Worm (Caenorhabditis elegans): Measurements from ENCODE around the gene pfk-1.1.

The pfk-1.1 gene

DNA sequence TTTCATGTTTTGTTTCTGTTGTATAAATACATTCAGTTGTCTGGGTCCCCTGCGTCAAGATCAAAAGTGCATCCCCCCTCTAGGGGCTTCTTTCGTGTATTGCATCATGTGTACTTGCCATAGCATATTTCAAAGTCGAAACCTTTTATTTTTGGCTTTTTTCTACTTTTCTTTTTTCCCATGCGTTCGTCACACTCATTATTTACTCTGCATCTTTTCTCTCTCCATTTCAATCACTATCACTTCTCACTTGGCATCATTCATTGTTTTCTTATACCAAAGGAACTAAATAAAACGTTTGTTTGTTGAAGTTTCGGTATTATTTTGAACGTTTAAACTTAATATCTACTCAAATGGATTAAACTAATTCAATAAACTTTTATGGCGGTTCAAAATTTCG lies 1.1 kb upstream of the pfk-1.1 start:
- no peak for TF ChIP-seq lin-11 (tag; optimal IDR thresholded peaks at IDR 0.05)
- no peak for TF ChIP-seq ceh-30 (tag; optimal IDR thresholded peaks at IDR 0.05)
- no peak for TF ChIP-seq odd-2 (tag; optimal IDR thresholded peaks at IDR 0.05)
- no peak for TF ChIP-seq tbx-7 (tag; optimal IDR thresholded peaks at IDR 0.05)
- no peak for TF ChIP-seq dve-1 (tag; optimal IDR thresholded peaks at IDR 0.05)
- no peak for TF ChIP-seq pax-1 (tag; optimal IDR thresholded peaks at IDR 0.05)

DNA sequence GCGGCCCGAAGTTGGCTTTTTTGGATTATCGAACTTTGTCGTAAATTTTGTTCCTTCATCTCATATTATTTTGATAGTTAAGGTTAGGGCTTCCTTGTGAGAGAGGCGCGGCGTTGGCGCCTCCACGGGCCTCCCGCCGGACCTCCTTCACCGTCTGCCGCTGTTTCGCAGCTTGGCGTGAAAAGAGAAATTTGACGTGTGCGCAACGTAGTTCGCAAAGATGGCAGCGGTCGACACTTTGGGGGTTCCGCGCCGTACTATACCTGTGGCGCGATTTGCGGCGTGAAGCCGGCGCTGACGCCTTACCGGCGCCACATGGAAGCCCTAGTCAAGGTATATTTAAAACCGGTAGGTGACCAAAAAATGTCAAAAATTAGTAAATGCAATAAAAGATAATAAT lies 1.7 kb downstream of the pfk-1.1 start:
- TF ChIP-seq npax-4 (tag; optimal IDR thresholded peaks at IDR 0.05) (no peak), elt-4 (tag; optimal IDR thresholded peaks at IDR 0.05) (no peak), hlh-30 (tag; optimal IDR thresholded peaks at IDR 0.05; ENCODE audit: insufficient read depth) (no peak), fkh-6 (tag; optimal IDR thresholded peaks at IDR 0.05) (no peak), mec-3 (tag; optimal IDR thresholded peaks at IDR 0.05; ENCODE audit: borderline replicate concordance) (no peak)

DNA sequence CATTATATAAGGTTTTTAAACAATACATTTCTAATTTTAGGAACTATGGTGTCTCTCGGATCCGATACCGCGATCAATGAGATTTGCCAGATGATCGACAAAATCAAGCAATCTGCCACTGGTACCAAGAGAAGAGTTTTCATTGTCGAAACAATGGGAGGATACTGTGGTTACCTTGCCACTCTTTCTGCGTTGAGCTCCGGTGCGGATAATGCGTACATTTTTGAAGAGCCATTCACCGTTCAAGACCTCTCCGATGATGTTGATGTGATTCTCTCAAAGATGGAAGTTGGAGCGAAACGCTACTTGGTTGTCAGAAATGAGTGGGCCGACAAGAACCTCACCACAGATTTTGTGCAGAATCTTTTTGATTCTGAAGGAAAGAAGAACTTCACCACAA lies 2.9 kb downstream of the pfk-1.1 start:
- no peak for TF ChIP-seq ceh-48 (tag; optimal IDR thresholded peaks at IDR 0.05)
- TF ChIP-seq hlh-13 (GFP tag; optimal IDR thresholded peaks at IDR 0.05): no peak
- no peak for TF ChIP-seq ceh-45 (GFP tag; IDR thresholded peaks at IDR 0.05)
- TF ChIP-seq ceh-6 (GFP tag; optimal IDR thresholded peaks at IDR 0.05): no peak
- no peak for TF ChIP-seq dve-1 (tag; optimal IDR thresholded peaks at IDR 0.05)
- TF ChIP-seq fax-1 (tag; optimal IDR thresholded peaks at IDR 0.05): no peak
- no peak for TF ChIP-seq ceh-34 (tag; optimal IDR thresholded peaks at IDR 0.05)
- no peak for TF ChIP-seq K09A11.1 (tag; optimal IDR thresholded peaks at IDR 0.05; ENCODE audit: insufficient read depth)
- TF ChIP-seq dmd-4 (tag; optimal IDR thresholded peaks at IDR 0.05; ENCODE audit: borderline replicate concordance): no peak

DNA sequence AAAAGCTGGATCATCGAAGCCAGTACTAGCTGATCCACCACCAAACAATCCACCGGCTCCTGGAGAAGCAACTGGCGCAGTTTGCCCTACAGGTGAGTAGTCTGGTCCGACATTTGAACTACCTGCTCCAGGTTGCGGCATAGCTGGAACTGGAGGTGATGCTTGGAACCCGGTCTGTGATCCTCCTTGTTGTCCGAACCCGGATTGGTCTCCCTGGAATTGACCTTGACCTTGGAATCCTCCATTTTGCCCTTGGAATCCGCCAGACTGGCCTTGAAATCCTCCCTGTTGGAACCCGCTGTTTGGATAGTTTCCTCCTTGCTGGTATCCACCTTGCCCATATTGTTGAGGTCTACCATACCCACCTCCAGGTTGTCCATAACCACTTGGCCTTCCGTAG lies 5.3 kb downstream of the pfk-1.1 start:
- TF ChIP-seq sox-2 (GFP tag; IDR thresholded peaks at IDR 0.05) (no peak), ceh-34 (tag; optimal IDR thresholded peaks at IDR 0.05) (no peak), eyg-1 (tag; optimal IDR thresholded peaks at IDR 0.05) (no peak), pha-4 (tag; optimal IDR thresholded peaks at IDR 0.05) (no peak), F13H6.1 (tag; optimal IDR thresholded peaks at IDR 0.05) (no peak)

DNA sequence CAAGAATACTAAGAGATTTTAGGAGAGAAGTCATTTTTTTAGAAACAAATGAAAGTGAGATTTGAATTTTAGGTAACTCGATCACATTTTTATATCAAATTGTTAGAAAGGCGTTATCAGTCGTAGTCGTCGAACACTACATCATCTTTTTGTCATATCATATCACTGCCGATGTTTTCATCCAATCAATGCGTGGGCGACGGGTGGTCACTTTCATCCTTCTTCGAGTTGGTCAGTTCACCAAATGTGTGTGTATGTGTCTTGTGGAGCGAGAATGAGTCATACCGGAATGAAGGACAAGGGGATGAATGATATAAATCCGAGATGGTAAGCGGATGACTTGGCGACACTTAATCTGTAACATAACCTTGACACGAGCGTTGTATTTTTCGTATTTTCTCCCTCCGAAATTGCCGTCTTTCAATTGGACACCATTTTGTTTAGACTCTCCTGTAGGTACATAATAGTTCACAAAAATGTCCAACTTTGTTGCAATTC lies 5.9 kb downstream of the pfk-1.1 start, which contains the start of the genes Y41G9A.10 and Y41G9A.5:
TSS of gene Y41G9A.10 (minus strand) at position 51 of the 498 bp plus-strand sequence.
TSS of gene Y41G9A.5 (plus strand) at position 160 of the 498 bp plus-strand sequence.
- no peak for TF ChIP-seq dve-1 (tag; optimal IDR thresholded peaks at IDR 0.05)

DNA sequence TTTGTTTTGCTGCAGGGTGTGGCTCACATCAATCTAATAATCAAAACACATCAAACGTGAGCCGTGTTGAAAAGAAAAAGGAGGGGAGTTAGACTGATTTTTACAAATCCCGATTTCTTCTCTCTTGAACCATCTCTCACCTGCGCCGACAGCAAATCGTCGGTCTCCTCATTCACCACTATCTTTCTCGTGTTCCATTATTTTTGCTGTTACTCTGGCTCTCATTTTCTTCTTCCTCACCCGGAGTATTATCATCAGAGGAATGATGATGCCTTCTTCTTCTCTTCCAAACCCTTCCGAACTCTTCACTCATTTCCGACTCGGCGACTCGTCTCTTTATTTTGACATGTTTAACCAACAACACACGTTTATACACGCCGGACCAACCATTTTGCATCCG lies 9.6 kb downstream of the pfk-1.1 start:
- no peak for TF ChIP-seq ahr-1 (tag; optimal IDR thresholded peaks at IDR 0.05)
- TF ChIP-seq ceh-18 (tag; optimal IDR thresholded peaks at IDR 0.05): peak; percentile 61
- TF ChIP-seq ttx-3 (tag; optimal IDR thresholded peaks at IDR 0.05): no peak
- TF ChIP-seq fkh-10 (GFP tag; optimal IDR thresholded peaks at IDR 0.05): no peak
- peak; percentile 41 for TF ChIP-seq unc-55 (GFP tag; optimal IDR thresholded peaks at IDR 0.05)
- TF ChIP-seq pros-1 (tag; optimal IDR thresholded peaks at IDR 0.05): no peak
- TF ChIP-seq ama-1 (optimal IDR thresholded peaks at IDR 0.05): no peak
- no peak for TF ChIP-seq pax-1 (tag; optimal IDR thresholded peaks at IDR 0.05)
- TF ChIP-seq ceh-34 (tag; optimal IDR thresholded peaks at IDR 0.05): no peak

DNA sequence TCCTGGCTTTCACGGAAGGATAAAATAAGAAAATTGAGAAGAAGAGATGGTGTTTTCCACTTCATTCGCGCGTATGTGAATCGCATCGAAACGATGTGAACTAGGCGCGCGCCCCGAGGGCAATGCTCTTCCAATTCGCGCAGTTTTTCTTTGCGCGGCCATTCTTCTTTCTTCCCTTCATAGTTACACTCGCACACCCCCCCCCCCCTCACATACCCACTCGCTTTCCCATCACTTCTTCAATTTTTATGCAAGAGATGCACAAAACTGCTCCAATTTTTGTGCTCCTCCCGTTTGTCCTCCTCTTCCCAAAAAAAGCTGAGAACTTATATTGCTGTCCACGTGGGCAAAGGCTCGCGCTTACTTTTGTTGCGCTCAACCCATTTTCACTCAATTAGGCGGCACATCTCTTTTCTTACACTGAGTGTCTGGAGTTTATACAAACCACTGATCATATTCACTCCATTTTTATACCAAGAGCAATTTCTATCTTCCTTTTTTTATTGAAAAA lies 12.9 kb downstream of the pfk-1.1 start:
- peak; percentile 64 for TF ChIP-seq unc-42 (tag; optimal IDR thresholded peaks at IDR 0.05)
- TF ChIP-seq elt-2 (tag; optimal IDR thresholded peaks at IDR 0.05): no peak

Measured in whole organism, late embryonic.